Worm (Caenorhabditis elegans) whole organism, L1 larva: ENCODE measurements around the gene srx-92.

ENCODE experiments used
- C04F5.9 ChIP-seq: sonication (generic microtip); optimal IDR thresholded peaks from 2 replicates; lab custom pipeline; 2016; ENCODE audit warnings: missing genetic modification characterization, missing compliant biosample characterization
- C16A3.4 ChIP-seq: fragments of 150-350 bp; optimal IDR thresholded peaks from 2 replicates; lab custom pipeline; 2014; ENCODE audit warnings: missing biosample characterization, missing genetic modification characterization
- Y116A8C.19 ChIP-seq: sonication (generic microtip); optimal IDR thresholded peaks from 2 replicates; lab custom pipeline; 2016; ENCODE audit warnings: missing compliant biosample characterization, missing genetic modification characterization, borderline replicate concordance
- aha-1 ChIP-seq: fragments of 150-350 bp; optimal IDR thresholded peaks from 2 replicates; lab custom pipeline; 2014; ENCODE audit warnings: missing biosample characterization, missing genetic modification characterization
- blmp-1 ChIP-seq: fragments of 150-350 bp; optimal IDR thresholded peaks from 2 replicates; lab custom pipeline; 2014; ENCODE audit warnings: missing biosample characterization, missing genetic modification characterization
- ceh-63 ChIP-seq: fragments of 200-800 bp; sonication (Bioruptor generic); optimal IDR thresholded peaks from 2 replicates; lab custom pipeline; 2018; ENCODE audit warnings: mild to moderate bottlenecking, missing genetic modification characterization, missing compliant biosample characterization
- ceh-8 ChIP-seq: fragments of 200-800 bp; sonication (Bioruptor generic); optimal IDR thresholded peaks from 2 replicates; lab custom pipeline; 2018; ENCODE audit warnings: mild to moderate bottlenecking, missing genetic modification characterization, moderate library complexity, missing compliant biosample characterization
- ceh-82 ChIP-seq, 3 experiments: fragments of 150-350 bp in 1 of 3; sonication (generic microtip) in 2 of 3; optimal IDR thresholded peaks; 2 replicates each; lab custom pipeline; 2014 to 2017; ENCODE audit warnings: missing biosample characterization in 3 of 3, missing genetic modification characterization in 3 of 3
- ceh-90 ChIP-seq: sonication (generic microtip); optimal IDR thresholded peaks from 2 replicates; lab custom pipeline; 2016; ENCODE audit warnings: missing genetic modification characterization, missing compliant biosample characterization
- ces-1 ChIP-seq: fragments of 150-350 bp; optimal IDR thresholded peaks from 2 replicates; lab custom pipeline; 2014; ENCODE audit warnings: missing biosample characterization, missing genetic modification reagents, missing genetic modification characterization
- dsc-1 ChIP-seq: sonication (generic microtip); optimal IDR thresholded peaks from 2 replicates; lab custom pipeline; 2016; ENCODE audit warnings: mild to moderate bottlenecking, missing genetic modification characterization, missing compliant biosample characterization
- efl-1 ChIP-seq, 4 experiments: fragments of 150-350 bp; optimal IDR thresholded peaks in 3 of 4; peaks in 1 of 4; 1 replicate in 1 of 4; 2 replicates in 3 of 4; lab custom pipeline; 2014; ENCODE audit warnings: missing biosample characterization in 2 of 4, missing genetic modification characterization in 2 of 4, missing genetic modification reagents in 2 of 4
- egl-13 ChIP-seq: sonication (generic microtip); optimal IDR thresholded peaks from 2 replicates; lab custom pipeline; 2016; ENCODE audit warnings: missing genotype, missing genetic modification reagents, missing genetic modification characterization, missing compliant biosample characterization
- elt-3 ChIP-seq, 6 experiments: fragments of 150-350 bp in 1 of 6; sonication (generic microtip); optimal IDR thresholded peaks; 2 replicates each; lab custom pipeline; 2017 to 2018; ENCODE audit warnings: missing biosample characterization in 6 of 6, missing genetic modification characterization in 6 of 6, inconsistent platforms in 1 of 6
- fkh-8 ChIP-seq: sonication (generic microtip); optimal IDR thresholded peaks from 2 replicates; lab custom pipeline; 2016; ENCODE audit warnings: mild to moderate bottlenecking, missing genetic modification characterization, missing compliant biosample characterization
- grh-1 ChIP-seq: fragments of 200-800 bp; sonication (Bioruptor generic); IDR thresholded peaks from 2 replicates; pipeline ENCODE4 v1.3.6; 2022; ENCODE audit warnings: missing genetic modification reagents, missing genetic modification characterization, missing compliant biosample characterization
- hlh-17 ChIP-seq: fragments of 200-800 bp; sonication (Bioruptor generic); optimal IDR thresholded peaks from 2 replicates; lab custom pipeline; 2018; ENCODE audit warnings: missing genetic modification characterization, mild to moderate bottlenecking, missing compliant biosample characterization, moderate library complexity, borderline replicate concordance
- irx-1 ChIP-seq: sonication (generic microtip); optimal IDR thresholded peaks from 2 replicates; lab custom pipeline; 2016; ENCODE audit warnings: missing genetic modification characterization, missing compliant biosample characterization
- isw-1 ChIP-seq: fragments of 200-800 bp; sonication (Bioruptor generic); IDR thresholded peaks from 2 replicates; pipeline ENCODE4 v1.3.6; 2022; ENCODE audit warnings: missing genetic modification characterization, missing compliant biosample characterization
- jun-1 ChIP-seq: fragments of 150-350 bp; optimal IDR thresholded peaks from 2 replicates; lab custom pipeline; 2014; ENCODE audit warnings: missing biosample characterization, missing genetic modification reagents, missing genetic modification characterization
- lin-14 ChIP-seq: fragments of 200-800 bp; sonication (Bioruptor generic); optimal IDR thresholded peaks from 2 replicates; lab custom pipeline; 2018; ENCODE audit warnings: mild to moderate bottlenecking, missing genetic modification characterization, moderate library complexity, missing compliant biosample characterization
- lin-15B ChIP-seq: fragments of 150-350 bp; sonication (generic microtip); optimal IDR thresholded peaks from 3 replicates; lab custom pipeline; 2014; ENCODE audit warnings: missing biosample characterization, missing genetic modification characterization
- lir-3 ChIP-seq: sonication (generic microtip); optimal IDR thresholded peaks from 2 replicates; lab custom pipeline; 2016; ENCODE audit warnings: mild to moderate bottlenecking, missing genetic modification characterization, moderate library complexity, missing compliant biosample characterization; ENCODE audit not compliant: poor library complexity
- mab-9 ChIP-seq: fragments of 200-800 bp; sonication (Bioruptor generic); IDR thresholded peaks from 2 replicates; pipeline ENCODE4 v1.3.6; 2022; ENCODE audit warnings: missing genetic modification reagents, missing genetic modification characterization, missing compliant biosample characterization
- mdl-1 ChIP-seq, 2 experiments: fragments of 150-350 bp; optimal IDR thresholded peaks; 2 replicates each; lab custom pipeline; 2014 to 2017; ENCODE audit warnings: missing biosample characterization in 2 of 2, missing genetic modification characterization in 2 of 2, inconsistent platforms in 1 of 2
- nhr-11 ChIP-seq: fragments of 150-350 bp; optimal IDR thresholded peaks from 2 replicates; lab custom pipeline; 2014; ENCODE audit warnings: missing biosample characterization, missing genetic modification characterization
- nhr-19 ChIP-seq: fragments of 200-800 bp; sonication (Bioruptor generic); conservative IDR thresholded peaks from 2 replicates; pipeline ENCODE4 v1.3.6; 2022; ENCODE audit warnings: missing genetic modification characterization, missing compliant biosample characterization
- nhr-237 ChIP-seq: fragments of 150-350 bp; optimal IDR thresholded peaks from 2 replicates; lab custom pipeline; 2014; ENCODE audit warnings: missing biosample characterization, missing genetic modification characterization
- nhr-47 ChIP-seq: sonication (generic microtip); optimal IDR thresholded peaks from 2 replicates; lab custom pipeline; 2016; ENCODE audit warnings: mild to moderate bottlenecking, missing genetic modification characterization, moderate library complexity, missing compliant biosample characterization
- nhr-76 ChIP-seq: sonication (generic microtip); optimal IDR thresholded peaks from 2 replicates; lab custom pipeline; 2017; ENCODE audit warnings: missing biosample characterization, missing genetic modification characterization
- nhr-77 ChIP-seq: fragments of 150-350 bp; optimal IDR thresholded peaks from 2 replicates; lab custom pipeline; 2014; ENCODE audit warnings: missing biosample characterization, missing genetic modification characterization
- nhr-85 ChIP-seq: sonication (generic microtip); peaks from one replicate; lab custom pipeline; 2016; ENCODE audit warnings: missing genetic modification characterization, inconsistent platforms, missing compliant biosample characterization
- pax-3 ChIP-seq: fragments of 200-800 bp; sonication (Bioruptor generic); optimal IDR thresholded peaks from 2 replicates; lab custom pipeline; 2018; ENCODE audit warnings: mild to moderate bottlenecking, missing genetic modification characterization, moderate library complexity, missing compliant biosample characterization
- snu-23 ChIP-seq: sonication (generic microtip); optimal IDR thresholded peaks from 2 replicates; lab custom pipeline; 2016; ENCODE audit warnings: missing genetic modification characterization, missing compliant biosample characterization
- sox-4 ChIP-seq: sonication (generic microtip); optimal IDR thresholded peaks from 2 replicates; lab custom pipeline; 2016; ENCODE audit warnings: missing genetic modification characterization, missing compliant biosample characterization
- tlp-1 ChIP-seq: fragments of 150-350 bp; optimal IDR thresholded peaks from 2 replicates; lab custom pipeline; 2014; ENCODE audit warnings: missing biosample characterization, missing genetic modification characterization
- xbp-1 ChIP-seq: sonication (generic microtip); optimal IDR thresholded peaks from 2 replicates; lab custom pipeline; 2016; ENCODE audit warnings: missing genetic modification characterization, missing compliant biosample characterization

Gene srx-92

DNA sequence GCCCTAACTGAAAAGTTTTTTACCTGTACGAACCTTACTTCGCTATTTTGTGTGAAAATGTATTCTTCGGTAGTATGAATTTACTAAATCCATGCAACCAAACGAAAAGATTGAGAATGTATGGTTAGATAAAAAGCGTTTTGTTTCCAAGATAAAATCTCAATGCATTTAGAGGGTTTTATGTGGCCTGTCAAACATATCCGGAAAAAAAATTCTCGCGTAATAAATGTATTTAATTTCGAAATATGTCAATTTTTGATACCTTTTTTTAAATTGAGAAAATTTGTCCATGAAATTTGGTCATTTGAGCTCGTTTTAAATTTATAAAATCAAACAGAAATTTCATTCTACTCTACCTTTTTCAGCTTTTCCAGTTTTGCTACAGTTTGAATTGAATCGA lies 29.9 kb downstream of the srx-92 start, which contains the start of gene F07G11.4:
Gene F07G11.4 (minus strand): TSS at position 101 of the 400 bp plus-strand sequence.
- TF ChIP-seq dsc-1 (no peak), lir-3 (tag; lab: Kevin White, UChicago) (no peak), nhr-76 (no peak), hlh-17 (no peak), C16A3.4 (no peak), mab-9 (GFP tag; lab: Robert Waterston, UW) (no peak)

DNA sequence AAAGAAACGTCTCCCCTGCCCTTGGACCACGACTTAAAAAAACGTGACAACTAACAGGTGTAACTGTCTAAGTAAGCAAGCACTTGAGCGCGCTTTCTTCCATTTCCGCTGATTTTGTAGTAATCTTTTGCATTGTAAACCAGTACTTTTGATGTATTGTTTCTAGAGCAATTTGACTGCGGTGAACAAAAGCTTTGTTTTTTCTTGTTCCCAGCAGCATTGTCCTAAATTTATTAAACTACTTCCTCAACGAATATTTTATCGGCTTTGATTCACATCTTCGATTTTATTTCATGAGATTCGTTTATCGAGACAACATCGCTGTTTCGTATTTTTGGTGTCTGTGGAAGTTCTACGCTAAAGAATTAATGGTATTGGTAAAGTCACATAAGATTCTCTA lies 36.5 kb downstream of the srx-92 start, which contains the start of gene C13A2.1:
Gene C13A2.1 (plus strand): TSS at position 301 of the 400 bp plus-strand sequence.
- TF ChIP-seq nhr-11 (tag; lab: Kevin White, UChicago) (no peak), lin-15B (tag; lab: Kevin White, UChicago) (no peak), jun-1 (tag; lab: Kevin White, UChicago) (no peak), grh-1 (GFP tag; lab: Robert Waterston, UW) (no peak), pax-3 (no peak), ceh-8 (no peak), nhr-85 (no peak), sox-4 (no peak), ceh-63 (GFP tag; lab: Kevin White, UChicago) (no peak), ces-1 (no peak), blmp-1 (no peak), xbp-1 (tag; lab: Kevin White, UChicago) (no peak), egl-13 (tag; lab: Kevin White, UChicago) (no peak), isw-1 (GFP tag; lab: Robert Waterston, UW) (no peak), lin-14 (no peak), irx-1 (tag; lab: Kevin White, UChicago) (no peak), nhr-76 (no peak)

- TF ChIP-seq nhr-237 (tag; lab: Kevin White, UChicago) (no peak), irx-1 (tag; lab: Kevin White, UChicago) (no peak), nhr-19 (GFP tag; lab: Robert Waterston, UW) (no peak), fkh-8 (tag; lab: Kevin White, UChicago) (no peak), egl-13 (tag; lab: Kevin White, UChicago) (no peak), aha-1 (no peak), pax-3 (no peak), mdl-1 (tag; optimal IDR thresholded peaks at IDR 0.05; lab: Kevin White, UChicago) (no peak), tlp-1 (tag; lab: Kevin White, UChicago) (no peak), C04F5.9 (tag; lab: Kevin White, UChicago) (no peak), nhr-47 (no peak), ceh-8 (no peak), Y116A8C.19 (no peak), elt-3 (tag; optimal IDR thresholded peaks at IDR 0.05; lab: Kevin White, UChicago) (no peak), snu-23 (GFP tag; lab: Kevin White, UChicago) (no peak), ceh-90 (no peak)
These were observed 43.1 kb downstream of the srx-92 start, which contains the start of gene C13A2.3 for ce11 chrV:7282037-7282436. C13A2.3 (plus strand) TSS chrV:7282337.

- TF ChIP-seq efl-1 (optimal IDR thresholded peaks at IDR 0.05; lab: Kevin White, UChicago) = no peak
- peak in 1 of 2 experiments; percentile 23 for TF ChIP-seq efl-1 (GFP tag; optimal IDR thresholded peaks at IDR 0.05 in 1 of 2; lab: Kevin White, UChicago)
- TF ChIP-seq nhr-77 (tag; lab: Kevin White, UChicago) = no peak
- no peak for TF ChIP-seq nhr-19 (GFP tag; lab: Robert Waterston, UW)
- TF ChIP-seq ceh-82 (tag; optimal IDR thresholded peaks at IDR 0.05; lab: Kevin White, UChicago) = no peak
- TF ChIP-seq, all 84 proteins: peak for 1
These were observed 46.1 kb downstream of the srx-92 start, which contains the start of gene C13A2.4 for ce11 chrV:7279090-7279489. C13A2.4 (plus strand) TSS chrV:7279390.
